Worm (Caenorhabditis elegans): ENCODE data around the gene mec-9.

DNA sequence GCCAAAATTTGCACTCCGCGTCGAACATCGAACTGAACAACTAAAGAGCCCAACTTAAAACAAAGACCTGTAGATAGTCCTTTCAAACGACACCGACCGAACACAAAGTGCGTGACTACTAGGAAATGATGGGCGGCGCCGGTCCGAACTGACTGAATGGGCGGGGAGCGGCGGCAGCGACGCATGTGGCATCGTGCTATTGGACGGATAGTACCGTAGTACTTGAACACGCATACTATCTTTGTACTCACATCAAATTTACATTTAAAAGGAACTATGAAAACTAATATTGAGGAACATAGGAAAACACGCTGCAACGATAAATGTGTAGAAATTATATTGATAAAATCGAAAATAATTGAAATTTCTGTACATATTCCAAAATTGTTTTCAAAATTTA, 54.6 kb downstream of the mec-9 start:
- TF ChIP-seq flt-1 (GFP tag; IDR thresholded peaks at IDR 0.05) (no peak), ceh-36 (tag; optimal IDR thresholded peaks at IDR 0.05) (no peak), ama-1 (optimal IDR thresholded peaks at IDR 0.05) (no peak), hnd-1 (tag; optimal IDR thresholded peaks at IDR 0.05) (no peak), F13C5.2 (tag; optimal IDR thresholded peaks at IDR 0.05) (no peak), hmg-4 (GFP tag; optimal IDR thresholded peaks at IDR 0.05) (no peak), pes-1 (GFP tag; IDR thresholded peaks at IDR 0.05) (no peak), B0310.2 (tag; optimal IDR thresholded peaks at IDR 0.05) (no peak), sea-1 (GFP tag; conservative IDR thresholded peaks at IDR 0.05) (no peak), aly-1 (tag; optimal IDR thresholded peaks at IDR 0.05) (no peak), scrt-1 (GFP tag; IDR thresholded peaks at IDR 0.05) (no peak), tbx-37 (GFP tag; conservative IDR thresholded peaks at IDR 0.05) (no peak), tbx-11 (GFP tag; IDR thresholded peaks at IDR 0.05) (no peak)

Data from whole organism, early embryonic.